Fruit fly (Drosophila melanogaster) Kc167 (cell line): Measurements from ENCODE around the gene ZAP3.

Experiments used
- Myc ChIP-seq: fragments of >200 bp; optimal IDR thresholded peaks from 2 replicates; lab custom pipeline; 2017; ENCODE audit warnings: missing external identifiers
- h ChIP-seq: fragments of >200 bp; optimal IDR thresholded peaks from 3 replicates; lab custom pipeline; 2018; ENCODE audit warnings: missing external identifiers
- insv ChIP-seq: fragments of >200 bp; optimal IDR thresholded peaks from 3 replicates; lab custom pipeline; 2018; ENCODE audit warnings: missing external identifiers
- ttk ChIP-seq: sonication (Bioruptor generic); optimal IDR thresholded peaks from 2 replicates; lab custom pipeline; 2017; ENCODE audit warnings: missing external identifiers

DNA sequence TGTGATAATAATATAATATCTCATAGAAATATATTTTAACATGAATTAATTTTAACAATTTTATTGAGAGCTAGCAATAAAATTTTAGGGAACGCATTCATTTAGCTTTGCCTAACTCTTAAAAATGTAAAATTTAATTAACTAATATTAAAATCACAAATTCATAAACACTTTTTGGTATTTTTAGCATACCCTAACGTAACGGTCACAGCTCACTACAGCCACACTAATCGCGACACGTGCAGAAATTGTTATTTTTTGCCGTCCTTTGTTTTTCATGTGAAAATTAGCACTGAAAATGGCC is 610 bp upstream of the ZAP3 start, which contains the start of gene CG2972:
- TF ChIP-seq h (lab: Kevin White, UChicago) (no peak), insv (lab: Kevin White, UChicago) (no peak), ttk (lab: Kevin White, UChicago) (no peak), Myc (lab: Kevin White, UChicago) (no peak)
